Worm (Caenorhabditis elegans): ENCODE results near the gene dhs-22.

- TF ChIP-seq W03F9.2 (tag; optimal IDR thresholded peaks at IDR 0.05) = no peak
- TF ChIP-seq him-1 (tag; optimal IDR thresholded peaks at IDR 0.05) = no peak
Measured at ce11 chrV:14408774-14409173, 12.5 kb downstream of the dhs-22 start, which contains the start of gene gnrr-2.

Measured in whole organism, L4/young adult.